Worm (Caenorhabditis elegans) whole organism, L1 larva: ENCODE measurements around the gene F21E9.2.

Experiments
- C16A3.4 ChIP-seq: fragments of 150-350 bp; optimal IDR thresholded peaks from 2 replicates; lab custom pipeline; 2014; ENCODE audit warnings: missing biosample characterization, missing genetic modification characterization
- C34B4.2 ChIP-seq: sonication (generic microtip); optimal IDR thresholded peaks from 2 replicates; lab custom pipeline; 2017; ENCODE audit warnings: mild to moderate bottlenecking, missing genetic modification characterization, missing compliant biosample characterization
- aha-1 ChIP-seq: fragments of 150-350 bp; optimal IDR thresholded peaks from 2 replicates; lab custom pipeline; 2014; ENCODE audit warnings: missing biosample characterization, missing genetic modification characterization
- aly-2 ChIP-seq: fragments of 150-350 bp; optimal IDR thresholded peaks from 2 replicates; lab custom pipeline; 2014; ENCODE audit warnings: missing biosample characterization, missing genetic modification characterization
- blmp-1 ChIP-seq: fragments of 150-350 bp; optimal IDR thresholded peaks from 2 replicates; lab custom pipeline; 2014; ENCODE audit warnings: missing biosample characterization, missing genetic modification characterization
- ceh-63 ChIP-seq: fragments of 200-800 bp; sonication (Bioruptor generic); optimal IDR thresholded peaks from 2 replicates; lab custom pipeline; 2018; ENCODE audit warnings: mild to moderate bottlenecking, missing genetic modification characterization, missing compliant biosample characterization
- ceh-8 ChIP-seq: fragments of 200-800 bp; sonication (Bioruptor generic); optimal IDR thresholded peaks from 2 replicates; lab custom pipeline; 2018; ENCODE audit warnings: mild to moderate bottlenecking, missing genetic modification characterization, moderate library complexity, missing compliant biosample characterization
- ceh-88 ChIP-seq: fragments of 200-800 bp; sonication (Bioruptor generic); IDR thresholded peaks from 2 replicates; pipeline ENCODE4 v1.3.6; 2022; ENCODE audit warnings: missing genetic modification characterization, missing compliant biosample characterization
- dpl-1 ChIP-seq, 3 experiments: fragments of 150-350 bp in 2 of 3; sonication (generic microtip) in 1 of 3; optimal IDR thresholded peaks; 2 replicates each; lab custom pipeline; 2014 to 2017; ENCODE audit warnings: missing biosample characterization in 3 of 3, missing genetic modification characterization in 3 of 3, missing genetic modification reagents in 3 of 3
- dsc-1 ChIP-seq: sonication (generic microtip); optimal IDR thresholded peaks from 2 replicates; lab custom pipeline; 2016; ENCODE audit warnings: mild to moderate bottlenecking, missing genetic modification characterization, missing compliant biosample characterization
- efl-3 ChIP-seq: fragments of 200-800 bp; sonication (Bioruptor generic); optimal IDR thresholded peaks from 2 replicates; lab custom pipeline; 2018; ENCODE audit warnings: mild to moderate bottlenecking, missing genetic modification characterization, missing compliant biosample characterization
- egl-13 ChIP-seq: sonication (generic microtip); optimal IDR thresholded peaks from 2 replicates; lab custom pipeline; 2016; ENCODE audit warnings: missing genotype, missing genetic modification reagents, missing genetic modification characterization, missing compliant biosample characterization
- elt-3 ChIP-seq, 6 experiments: fragments of 150-350 bp in 1 of 6; sonication (generic microtip); optimal IDR thresholded peaks; 2 replicates each; lab custom pipeline; 2017 to 2018; ENCODE audit warnings: missing biosample characterization in 6 of 6, missing genetic modification characterization in 6 of 6, inconsistent platforms in 1 of 6
- fkh-4 ChIP-seq: sonication (generic microtip); optimal IDR thresholded peaks from 2 replicates; lab custom pipeline; 2016; ENCODE audit warnings: missing compliant biosample characterization, missing genetic modification characterization, borderline replicate concordance
- fos-1 ChIP-seq: fragments of 150-350 bp; optimal IDR thresholded peaks from 2 replicates; lab custom pipeline; 2014; ENCODE audit warnings: missing biosample characterization, missing genetic modification characterization
- hlh-4 ChIP-seq: sonication (generic microtip); optimal IDR thresholded peaks from 2 replicates; lab custom pipeline; 2016; ENCODE audit warnings: mild to moderate bottlenecking, missing genetic modification characterization, missing compliant biosample characterization
- hpl-2 ChIP-seq: fragments of 150-350 bp; optimal IDR thresholded peaks from 2 replicates; lab custom pipeline; 2014; ENCODE audit warnings: missing biosample characterization, missing genetic modification reagents, missing genetic modification characterization
- irx-1 ChIP-seq: sonication (generic microtip); optimal IDR thresholded peaks from 2 replicates; lab custom pipeline; 2016; ENCODE audit warnings: missing genetic modification characterization, missing compliant biosample characterization
- isw-1 ChIP-seq: fragments of 200-800 bp; sonication (Bioruptor generic); IDR thresholded peaks from 2 replicates; pipeline ENCODE4 v1.3.6; 2022; ENCODE audit warnings: missing genetic modification characterization, missing compliant biosample characterization
- lin-14 ChIP-seq: fragments of 200-800 bp; sonication (Bioruptor generic); optimal IDR thresholded peaks from 2 replicates; lab custom pipeline; 2018; ENCODE audit warnings: mild to moderate bottlenecking, missing genetic modification characterization, moderate library complexity, missing compliant biosample characterization
- lin-15B ChIP-seq: fragments of 150-350 bp; sonication (generic microtip); optimal IDR thresholded peaks from 3 replicates; lab custom pipeline; 2014; ENCODE audit warnings: missing biosample characterization, missing genetic modification characterization
- lin-35 ChIP-seq, 2 experiments: fragments of 150-350 bp; optimal IDR thresholded peaks; 2 replicates each; lab custom pipeline; 2014; ENCODE audit warnings: missing biosample characterization in 2 of 2, missing genetic modification characterization in 2 of 2, missing genetic modification reagents in 2 of 2
- lin-39 ChIP-seq: fragments of 150-350 bp; optimal IDR thresholded peaks from 2 replicates; lab custom pipeline; 2014; ENCODE audit warnings: missing biosample characterization, missing genetic modification reagents, missing genetic modification characterization
- lir-3 ChIP-seq: sonication (generic microtip); optimal IDR thresholded peaks from 2 replicates; lab custom pipeline; 2016; ENCODE audit warnings: mild to moderate bottlenecking, missing genetic modification characterization, moderate library complexity, missing compliant biosample characterization; ENCODE audit not compliant: poor library complexity
- mep-1 ChIP-seq: fragments of 150-350 bp; optimal IDR thresholded peaks from 2 replicates; lab custom pipeline; 2014; ENCODE audit warnings: missing biosample characterization, missing genetic modification characterization
- nhr-19 ChIP-seq: fragments of 200-800 bp; sonication (Bioruptor generic); conservative IDR thresholded peaks from 2 replicates; pipeline ENCODE4 v1.3.6; 2022; ENCODE audit warnings: missing genetic modification characterization, missing compliant biosample characterization
- nhr-237 ChIP-seq: fragments of 150-350 bp; optimal IDR thresholded peaks from 2 replicates; lab custom pipeline; 2014; ENCODE audit warnings: missing biosample characterization, missing genetic modification characterization
- nhr-84 ChIP-seq: sonication (generic microtip); optimal IDR thresholded peaks from 2 replicates; lab custom pipeline; 2017; ENCODE audit warnings: missing biosample characterization, missing genetic modification characterization
- nhr-90 ChIP-seq: sonication (generic microtip); optimal IDR thresholded peaks from 2 replicates; lab custom pipeline; 2016; ENCODE audit warnings: mild to moderate bottlenecking, missing genetic modification characterization, missing compliant biosample characterization; ENCODE audit not compliant: poor library complexity
- pag-3 ChIP-seq: sonication (generic microtip); optimal IDR thresholded peaks from 2 replicates; lab custom pipeline; 2017; ENCODE audit warnings: missing genetic modification characterization, mild to moderate bottlenecking, missing compliant biosample characterization, antibody characterized with exemption, borderline replicate concordance; ENCODE audit not compliant: insufficient read depth
- pqm-1 ChIP-seq: sonication (generic microtip); optimal IDR thresholded peaks from 3 replicates; lab custom pipeline; 2017; ENCODE audit warnings: missing biosample characterization, missing genetic modification characterization
- skn-1 ChIP-seq: fragments of 150-350 bp; optimal IDR thresholded peaks from 2 replicates; lab custom pipeline; 2014; ENCODE audit warnings: missing biosample characterization, missing genetic modification characterization
- snpc-4 ChIP-seq: fragments of 150-350 bp; optimal IDR thresholded peaks from 2 replicates; lab custom pipeline; 2014; ENCODE audit warnings: missing biosample characterization, missing genetic modification characterization
- swsn-7 ChIP-seq: sonication (generic microtip); optimal IDR thresholded peaks from 2 replicates; lab custom pipeline; 2016; ENCODE audit warnings: missing genetic modification characterization, missing compliant biosample characterization
- unc-130 ChIP-seq: fragments of 150-350 bp; optimal IDR thresholded peaks from 2 replicates; lab custom pipeline; 2017; ENCODE audit warnings: missing biosample characterization, missing genetic modification characterization, inconsistent platforms
- unc-30 ChIP-seq: sonication (generic microtip); optimal IDR thresholded peaks from 2 replicates; lab custom pipeline; 2017; ENCODE audit warnings: missing biosample characterization, missing genetic modification characterization
- unc-62 ChIP-seq: fragments of 150-350 bp; optimal IDR thresholded peaks from 2 replicates; lab custom pipeline; 2014; ENCODE audit warnings: missing biosample characterization, missing genetic modification reagents, missing genetic modification characterization
- unc-98 ChIP-seq: fragments of 200-800 bp; sonication (Bioruptor generic); IDR thresholded peaks from 2 replicates; pipeline ENCODE4 v1.3.6; 2022; ENCODE audit warnings: missing genetic modification characterization, missing compliant biosample characterization
- vab-15 ChIP-seq: sonication (generic microtip); optimal IDR thresholded peaks from 2 replicates; lab custom pipeline; 2017; ENCODE audit warnings: missing genotype, mild to moderate bottlenecking, missing genetic modification characterization, missing compliant biosample characterization
- xbp-1 ChIP-seq: sonication (generic microtip); optimal IDR thresholded peaks from 2 replicates; lab custom pipeline; 2016; ENCODE audit warnings: missing genetic modification characterization, missing compliant biosample characterization

The F21E9.2 gene

ce11 chrX:1344818-1345217, 15.1 kb upstream of the F21E9.2 start (continued):
- TF ChIP-seq blmp-1 (peak; percentile 46), unc-130 (tag; lab: Kevin White, UChicago) (peak; percentile 92), C16A3.4 (tag; lab: Kevin White, UChicago) (peak; percentile 98), isw-1 (peak; percentile 76), pag-3 (no peak), egl-13 (peak; percentile 94), ceh-88 (peak; percentile 93), dsc-1 (tag; lab: Kevin White, UChicago) (peak; percentile 99), elt-3 (tag; optimal IDR thresholded peaks at IDR 0.05; lab: Kevin White, UChicago) (peak; percentile 7 to 97 (median 88)), hlh-4 (no peak), unc-30 (tag; lab: Kevin White, UChicago) (no peak), lin-39 (peak; percentile 93), hpl-2 (GFP tag; lab: Kevin White, UChicago) (peak; percentile 99), ceh-63 (GFP tag; lab: Kevin White, UChicago) (peak; percentile 92), aha-1 (tag; lab: Kevin White, UChicago) (peak; percentile 49), nhr-19 (GFP tag; lab: Robert Waterston, UW) (peak; percentile 93), fos-1 (tag; lab: Kevin White, UChicago) (peak; percentile 95), lin-35 (GFP tag; optimal IDR thresholded peaks at IDR 0.05; lab: Kevin White, UChicago) (peak; percentile 64 to 91), snpc-4 (tag; lab: Kevin White, UChicago) (peak; percentile 91), lin-15B (peak; percentile 15), lir-3 (tag; lab: Kevin White, UChicago) (peak; percentile 86), lin-14 (GFP tag; lab: Kevin White, UChicago) (peak; percentile 94), ceh-8 (GFP tag; lab: Kevin White, UChicago) (peak; percentile 97), unc-98 (GFP tag; lab: Robert Waterston, UW) (peak; percentile 71), pqm-1 (peak; percentile 45), dpl-1 (GFP tag; optimal IDR thresholded peaks at IDR 0.05; lab: Kevin White, UChicago) (peak; percentile 51 to 59 (median 51)), nhr-90 (peak; percentile 98), fkh-4 (tag; lab: Kevin White, UChicago) (peak; percentile 72), unc-62 (GFP tag; lab: Kevin White, UChicago) (peak; percentile 8), irx-1 (tag; lab: Kevin White, UChicago) (peak; percentile 94), xbp-1 (tag; lab: Kevin White, UChicago) (peak; percentile 89)
- TF ChIP-seq, all 84 proteins: peak for 72

- TF ChIP-seq mep-1 (tag; lab: Kevin White, UChicago) (no peak), skn-1 (tag; lab: Kevin White, UChicago) (no peak), aly-2 (tag; lab: Kevin White, UChicago) (no peak), ceh-63 (GFP tag; lab: Kevin White, UChicago) (no peak), efl-3 (GFP tag; lab: Kevin White, UChicago) (no peak), lin-39 (no peak), nhr-237 (tag; lab: Kevin White, UChicago) (no peak), swsn-7 (tag; lab: Kevin White, UChicago) (no peak), nhr-84 (tag; lab: Kevin White, UChicago) (no peak), fos-1 (tag; lab: Kevin White, UChicago) (no peak), C34B4.2 (tag; lab: Kevin White, UChicago) (no peak), unc-30 (tag; lab: Kevin White, UChicago) (no peak), dsc-1 (tag; lab: Kevin White, UChicago) (no peak), unc-62 (GFP tag; lab: Kevin White, UChicago) (no peak), lir-3 (tag; lab: Kevin White, UChicago) (no peak), ceh-88 (no peak), vab-15 (tag; lab: Kevin White, UChicago) (no peak), nhr-90 (no peak), isw-1 (no peak)
Measured at ce11 chrX:1344321-1344720, 14.6 kb upstream of the F21E9.2 start, which contains the start of gene ins-39. Gene ins-39 (minus strand): TSS chrX:1344421.
